Worm (Caenorhabditis elegans) whole organism, late embryonic: Measurements from ENCODE around the gene nhr-137.

ENCODE experiments used
- F13H6.1 ChIP-seq: sonication (generic microtip); optimal IDR thresholded peaks from 2 replicates; lab custom pipeline; 2016; ENCODE audit warnings: missing genetic modification characterization, missing compliant biosample characterization
- ama-1 ChIP-seq: fragments of 150-350 bp; optimal IDR thresholded peaks from 2 replicates; lab custom pipeline; 2014
- fkh-10 ChIP-seq: fragments of 150-350 bp; optimal IDR thresholded peaks from 2 replicates; lab custom pipeline; 2014; ENCODE audit warnings: missing biosample characterization, missing genetic modification reagents, missing genetic modification characterization
- nhr-232 ChIP-seq: sonication (generic microtip); optimal IDR thresholded peaks from 2 replicates; lab custom pipeline; 2016; ENCODE audit warnings: missing genetic modification characterization, missing compliant biosample characterization

ce11 chrX:6644971-6645704 is 23.7 kb downstream of the nhr-137 start, which contains the start of gene C56E10.3:
- no peak for TF ChIP-seq ama-1
- TF ChIP-seq F13H6.1 (tag; lab: Kevin White, UChicago), result no peak
- no peak for TF ChIP-seq fkh-10 (GFP tag; lab: Kevin White, UChicago)
- no peak for TF ChIP-seq nhr-232 (tag; lab: Kevin White, UChicago)
